Worm (Caenorhabditis elegans) whole organism, late embryonic: ENCODE results near the gene tsen-54.

Source experiments
- C08G9.2 ChIP-seq: sonication (generic microtip); optimal IDR thresholded peaks from 2 replicates; lab custom pipeline; 2016; ENCODE audit warnings: mild to moderate bottlenecking, missing genetic modification characterization, moderate library complexity, missing compliant biosample characterization
- C38D4.7 ChIP-seq: fragments of 200-800 bp; sonication (Bioruptor generic); optimal IDR thresholded peaks from 2 replicates; lab custom pipeline; 2018; ENCODE audit warnings: mild to moderate bottlenecking, missing genetic modification characterization, moderate library complexity, missing compliant biosample characterization
- K02D7.2 ChIP-seq: sonication (generic microtip); optimal IDR thresholded peaks from 2 replicates; lab custom pipeline; 2017; ENCODE audit warnings: mild to moderate bottlenecking, missing genetic modification characterization, missing compliant biosample characterization
- K09A11.1 ChIP-seq: sonication (generic microtip); optimal IDR thresholded peaks from 2 replicates; lab custom pipeline; 2017; ENCODE audit warnings: antibody characterized with exemption, mild to moderate bottlenecking, missing genetic modification characterization, missing compliant biosample characterization; ENCODE audit not compliant: insufficient read depth
- T23F11.4 ChIP-seq: fragments of 200-800 bp; sonication (Bioruptor generic); optimal IDR thresholded peaks from 2 replicates; lab custom pipeline; 2018; ENCODE audit warnings: mild to moderate bottlenecking, missing genetic modification characterization, missing compliant biosample characterization
- Y22D7AL.16 ChIP-seq: sonication (generic microtip); optimal IDR thresholded peaks from 2 replicates; lab custom pipeline; 2016; ENCODE audit warnings: missing genetic modification characterization, missing compliant biosample characterization
- ahr-1 ChIP-seq: sonication (generic microtip); optimal IDR thresholded peaks from 2 replicates; lab custom pipeline; 2016; ENCODE audit warnings: missing genetic modification characterization, missing compliant biosample characterization
- ama-1 ChIP-seq: fragments of 150-350 bp; optimal IDR thresholded peaks from 2 replicates; lab custom pipeline; 2014
- ceh-14 ChIP-seq: sonication (generic microtip); optimal IDR thresholded peaks from 2 replicates; lab custom pipeline; 2016; ENCODE audit warnings: missing genotype, missing genetic modification characterization, missing compliant biosample characterization
- ceh-18 ChIP-seq: sonication (generic microtip); optimal IDR thresholded peaks from 2 replicates; lab custom pipeline; 2016; ENCODE audit warnings: missing genetic modification characterization, missing compliant biosample characterization
- ceh-19 ChIP-seq: fragments of 200-800 bp; sonication (Bioruptor generic); optimal IDR thresholded peaks from 2 replicates; lab custom pipeline; 2018; ENCODE audit warnings: mild to moderate bottlenecking, missing genetic modification characterization, missing compliant biosample characterization
- ceh-2 ChIP-seq: sonication (generic microtip); optimal IDR thresholded peaks from 2 replicates; lab custom pipeline; 2016; ENCODE audit warnings: missing genotype, missing genetic modification characterization, missing compliant biosample characterization
- ceh-24 ChIP-seq: sonication (generic microtip); optimal IDR thresholded peaks from 2 replicates; lab custom pipeline; 2016; ENCODE audit warnings: mild to moderate bottlenecking, missing genetic modification characterization, missing compliant biosample characterization
- ceh-30 ChIP-seq: fragments of 150-350 bp; optimal IDR thresholded peaks from 2 replicates; lab custom pipeline; 2014; ENCODE audit warnings: missing biosample characterization, missing genetic modification characterization
- ceh-31 ChIP-seq: sonication (generic microtip); optimal IDR thresholded peaks from 2 replicates; lab custom pipeline; 2016; ENCODE audit warnings: missing genetic modification characterization, missing compliant biosample characterization
- ceh-45 ChIP-seq: fragments of 200-800 bp; sonication (Bioruptor generic); IDR thresholded peaks from 2 replicates; pipeline ENCODE4 v1.3.6; 2022; ENCODE audit warnings: missing genetic modification reagents, missing genetic modification characterization, missing compliant biosample characterization
- ceh-48 ChIP-seq: sonication (generic microtip); optimal IDR thresholded peaks from 2 replicates; lab custom pipeline; 2016; ENCODE audit warnings: missing genetic modification characterization, inconsistent platforms, missing compliant biosample characterization
- che-1 ChIP-seq: sonication (generic microtip); optimal IDR thresholded peaks from 2 replicates; lab custom pipeline; 2016; ENCODE audit warnings: mild to moderate bottlenecking, missing genetic modification characterization, missing compliant biosample characterization
- ets-4 ChIP-seq: sonication (generic microtip); optimal IDR thresholded peaks from 2 replicates; lab custom pipeline; 2016; ENCODE audit warnings: missing genetic modification characterization, missing compliant biosample characterization
- eyg-1 ChIP-seq: sonication (generic microtip); optimal IDR thresholded peaks from 2 replicates; lab custom pipeline; 2016; ENCODE audit warnings: missing genotype, missing genetic modification characterization, missing compliant biosample characterization
- hlh-13 ChIP-seq: fragments of 200-800 bp; sonication (Bioruptor generic); optimal IDR thresholded peaks from 2 replicates; lab custom pipeline; 2018; ENCODE audit warnings: mild to moderate bottlenecking, missing genetic modification characterization, missing compliant biosample characterization
- hlh-30 ChIP-seq: sonication (generic microtip); optimal IDR thresholded peaks from 2 replicates; lab custom pipeline; 2017; ENCODE audit warnings: antibody characterized with exemption, missing genetic modification characterization, missing compliant biosample characterization; ENCODE audit not compliant: insufficient read depth
- hlh-6 ChIP-seq: sonication (generic microtip); optimal IDR thresholded peaks from 2 replicates; lab custom pipeline; 2016; ENCODE audit warnings: missing genotype, missing genetic modification characterization, missing compliant biosample characterization
- lim-6 ChIP-seq: sonication (generic microtip); optimal IDR thresholded peaks from 2 replicates; lab custom pipeline; 2016; ENCODE audit warnings: missing genetic modification characterization, missing compliant biosample characterization
- lin-11 ChIP-seq: fragments of 200-800 bp; sonication (Bioruptor generic); optimal IDR thresholded peaks from 2 replicates; lab custom pipeline; 2018; ENCODE audit warnings: mild to moderate bottlenecking, missing genetic modification characterization, missing compliant biosample characterization
- madf-2 ChIP-seq: sonication (generic microtip); optimal IDR thresholded peaks from 2 replicates; lab custom pipeline; 2017; ENCODE audit warnings: missing genetic modification characterization, missing compliant biosample characterization
- mec-3 ChIP-seq: sonication (generic microtip); optimal IDR thresholded peaks from 2 replicates; lab custom pipeline; 2016; ENCODE audit warnings: borderline replicate concordance, missing genetic modification characterization, missing compliant biosample characterization
- pag-3 ChIP-seq: sonication (generic microtip); optimal IDR thresholded peaks from 2 replicates; lab custom pipeline; 2016; ENCODE audit warnings: missing compliant biosample characterization, missing genetic modification characterization, borderline replicate concordance
- pat-9 ChIP-seq: fragments of 200-800 bp; sonication (Bioruptor generic); optimal IDR thresholded peaks from 2 replicates; lab custom pipeline; 2018; ENCODE audit warnings: mild to moderate bottlenecking, missing genetic modification characterization, moderate library complexity, missing compliant biosample characterization
- pha-4 ChIP-seq: fragments of 150-350 bp; optimal IDR thresholded peaks from 2 replicates; lab custom pipeline; 2018; ENCODE audit warnings: missing biosample characterization, missing genetic modification reagents, missing genetic modification characterization
- pros-1 ChIP-seq: fragments of 150-350 bp; optimal IDR thresholded peaks from 2 replicates; lab custom pipeline; 2014; ENCODE audit warnings: missing biosample characterization, missing genetic modification reagents, missing genetic modification characterization
- ref-2 ChIP-seq: sonication (generic microtip); optimal IDR thresholded peaks from 2 replicates; lab custom pipeline; 2016; ENCODE audit warnings: missing genetic modification characterization, missing compliant biosample characterization
- rnt-1 ChIP-seq: sonication (generic microtip); optimal IDR thresholded peaks from 2 replicates; lab custom pipeline; 2016; ENCODE audit warnings: missing genetic modification characterization, missing compliant biosample characterization
- sdc-2 ChIP-seq: sonication (generic microtip); optimal IDR thresholded peaks from 2 replicates; lab custom pipeline; 2016; ENCODE audit warnings: missing genotype, missing genetic modification characterization, missing compliant biosample characterization
- sox-4 ChIP-seq: sonication (generic microtip); optimal IDR thresholded peaks from 2 replicates; lab custom pipeline; 2017; ENCODE audit warnings: mild to moderate bottlenecking, missing genetic modification characterization, inconsistent platforms, missing compliant biosample characterization
- syd-9 ChIP-seq: sonication (generic microtip); optimal IDR thresholded peaks from 2 replicates; lab custom pipeline; 2016; ENCODE audit warnings: mild to moderate bottlenecking, missing genetic modification characterization, moderate library complexity, missing compliant biosample characterization
- ttx-3 ChIP-seq: sonication (generic microtip); optimal IDR thresholded peaks from 2 replicates; lab custom pipeline; 2016; ENCODE audit warnings: missing genetic modification reagents, missing genetic modification characterization, missing compliant biosample characterization
- unc-3 ChIP-seq, 2 experiments: fragments of 200-800 bp in 1 of 2; sonication (Bioruptor generic) in 1 of 2; sonication (generic microtip) in 1 of 2; conservative IDR thresholded peaks in 1 of 2; optimal IDR thresholded peaks in 1 of 2; 2 replicates each; pipeline versions ENCODE4 v1.3.6 to Lab custom; 2016 to 2022; ENCODE audit warnings: missing compliant biosample characterization in 2 of 2, missing genetic modification characterization in 2 of 2, missing genetic modification reagents in 1 of 2
- unc-42 ChIP-seq: sonication (generic microtip); optimal IDR thresholded peaks from 2 replicates; lab custom pipeline; 2016; ENCODE audit warnings: missing genotype, missing genetic modification characterization, missing compliant biosample characterization
- unc-86 ChIP-seq: sonication (generic microtip); optimal IDR thresholded peaks from 2 replicates; lab custom pipeline; 2016; ENCODE audit warnings: missing genetic modification characterization, missing compliant biosample characterization
- zip-5 ChIP-seq: sonication (generic microtip); optimal IDR thresholded peaks from 2 replicates; lab custom pipeline; 2016; ENCODE audit warnings: missing genetic modification characterization, missing compliant biosample characterization
- ztf-16 ChIP-seq: sonication (generic microtip); optimal IDR thresholded peaks from 2 replicates; lab custom pipeline; 2017; ENCODE audit warnings: missing genetic modification characterization, missing compliant biosample characterization

The tsen-54 gene

ce11 chrIV:1980961-1981446, 33.0 kb downstream of the tsen-54 start, which contains the start of gene Y76B12C.6 (continued):
- no peak for TF ChIP-seq ceh-45 (GFP tag; lab: Robert Waterston, UW)
- peak; percentile 66 for TF ChIP-seq che-1
- peak; percentile 17 for TF ChIP-seq zip-5 (tag; lab: Kevin White, UChicago)
- TF ChIP-seq ceh-2 (tag; lab: Kevin White, UChicago) = peak; percentile 51
- TF ChIP-seq hlh-6 (tag; lab: Kevin White, UChicago) = no peak
- TF ChIP-seq mec-3 (tag; lab: Kevin White, UChicago) = no peak
- TF ChIP-seq ceh-48 (tag; lab: Kevin White, UChicago) = no peak
- TF ChIP-seq unc-3 (GFP tag; conservative IDR thresholded peaks at IDR 0.05; lab: Robert Waterston, UW) = no peak; the same call in 1 of the 2 replicates
- TF ChIP-seq unc-3 (tag; optimal IDR thresholded peaks at IDR 0.05; lab: Kevin White, UChicago) = peak; percentile 31
- TF ChIP-seq Y22D7AL.16 (tag; lab: Kevin White, UChicago) = peak; percentile 14
- TF ChIP-seq K09A11.1 (tag; lab: Kevin White, UChicago) = no peak
- peak; percentile 43 for TF ChIP-seq K02D7.2
- TF ChIP-seq C38D4.7 (GFP tag; lab: Kevin White, UChicago) = peak; percentile 56
- no peak for TF ChIP-seq syd-9 (tag; lab: Kevin White, UChicago)
- peak; percentile 52 for TF ChIP-seq ceh-14
- TF ChIP-seq lin-11 (tag; lab: Kevin White, UChicago) = peak; percentile 60
- peak; percentile 73 for TF ChIP-seq sox-4 (tag; lab: Kevin White, UChicago)
- TF ChIP-seq ceh-18 (tag; lab: Kevin White, UChicago) = peak; percentile 7

DNA sequence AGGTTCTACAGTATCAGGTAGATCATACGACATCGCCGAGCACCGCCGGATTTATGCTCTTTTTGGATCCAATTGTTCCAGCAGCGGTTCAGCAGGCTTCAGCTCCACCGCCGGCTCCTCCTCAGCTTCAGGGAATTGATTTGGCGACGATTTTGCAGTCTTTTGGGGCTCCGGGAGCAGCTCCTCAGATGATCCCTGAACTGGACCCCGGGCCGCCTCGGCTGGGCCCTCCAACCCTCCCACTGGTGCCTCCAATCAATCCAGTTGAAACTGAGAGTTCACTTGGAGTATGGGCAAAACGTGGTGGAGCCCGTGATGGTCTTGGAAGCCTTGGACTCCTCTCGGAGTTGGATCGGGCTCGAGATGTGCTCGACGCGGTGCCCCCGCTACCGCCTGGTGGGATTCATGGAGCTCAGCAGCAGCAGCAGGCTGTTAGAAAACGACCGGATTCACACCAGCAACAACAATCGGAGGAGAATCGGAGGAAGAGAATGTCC, 42.9 kb downstream of the tsen-54 start:
- no peak for TF ChIP-seq hlh-13
- TF ChIP-seq ceh-24 (tag; lab: Kevin White, UChicago) = no peak
- TF ChIP-seq pag-3 (tag; lab: Kevin White, UChicago) = no peak
- no peak for TF ChIP-seq pha-4 (tag; lab: Kevin White, UChicago)
- no peak for TF ChIP-seq sox-4 (tag; lab: Kevin White, UChicago)
- TF ChIP-seq K09A11.1 (tag; lab: Kevin White, UChicago) = no peak
- TF ChIP-seq unc-3 (GFP tag; conservative IDR thresholded peaks at IDR 0.05; lab: Robert Waterston, UW) = no peak
- no peak for TF ChIP-seq unc-3 (tag; optimal IDR thresholded peaks at IDR 0.05; lab: Kevin White, UChicago)
- no peak for TF ChIP-seq madf-2 (tag; lab: Kevin White, UChicago)
- TF ChIP-seq ama-1 (lab: Kevin White, UChicago) = no peak
- no peak for TF ChIP-seq ceh-31 (tag; lab: Kevin White, UChicago)
- no peak for TF ChIP-seq C08G9.2 (tag; lab: Kevin White, UChicago)
- TF ChIP-seq ceh-45 (GFP tag; lab: Robert Waterston, UW) = no peak
- TF ChIP-seq unc-86 (tag; lab: Kevin White, UChicago) = no peak
- no peak for TF ChIP-seq lin-11 (tag; lab: Kevin White, UChicago)
- TF ChIP-seq, all 69 proteins: peak for 0

ce11 chrIV:1992789-1993188, 44.8 kb downstream of the tsen-54 start, which contains the start of gene xpc-1:
Gene xpc-1 (plus strand): TSS chrIV:1993089.
- TF ChIP-seq che-1 (no peak), ref-2 (no peak), hlh-30 (no peak), ttx-3 (no peak), ets-4 (no peak), eyg-1 (tag; lab: Kevin White, UChicago) (no peak), C08G9.2 (tag; lab: Kevin White, UChicago) (no peak), sdc-2 (tag; lab: Kevin White, UChicago) (no peak), pha-4 (tag; lab: Kevin White, UChicago) (no peak), lin-11 (tag; lab: Kevin White, UChicago) (no peak)

DNA sequence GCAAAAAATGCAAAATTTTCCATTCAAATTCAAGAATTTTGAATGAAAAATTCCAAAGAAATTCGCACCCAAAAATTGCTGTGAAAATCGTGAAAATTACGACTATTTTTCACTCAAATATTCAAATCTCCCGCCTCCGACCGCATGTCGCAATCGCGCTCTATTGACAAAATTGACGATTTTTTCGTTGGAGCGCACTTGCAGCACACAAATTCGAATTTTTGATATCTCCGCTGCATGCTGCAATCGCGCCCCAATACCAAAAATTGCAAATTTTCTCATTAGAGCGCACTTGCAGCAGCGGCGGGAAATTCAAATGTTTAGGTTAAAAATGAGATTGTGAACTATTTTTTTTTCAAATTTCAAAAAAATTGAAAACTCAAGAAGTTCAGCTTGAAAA, 49.8 kb downstream of the tsen-54 start:
- TF ChIP-seq unc-42 (no peak), T23F11.4 (GFP tag; lab: Kevin White, UChicago) (no peak), sox-4 (tag; lab: Kevin White, UChicago) (no peak), rnt-1 (no peak), ahr-1 (tag; lab: Kevin White, UChicago) (no peak), ceh-45 (GFP tag; lab: Robert Waterston, UW) (no peak), pat-9 (no peak), ztf-16 (tag; lab: Kevin White, UChicago) (no peak), ceh-19 (GFP tag; lab: Kevin White, UChicago) (no peak), C38D4.7 (GFP tag; lab: Kevin White, UChicago) (no peak), ama-1 (lab: Kevin White, UChicago) (no peak), ceh-30 (tag; lab: Kevin White, UChicago) (no peak), lim-6 (tag; lab: Kevin White, UChicago) (no peak), pros-1 (tag; lab: Kevin White, UChicago) (no peak)
